Fruit fly (Drosophila melanogaster): ENCODE data around the gene CG14543.

CG14543 gene

dm6 chr3R:26055214-26055632 lies 1.2 kb upstream of the CG14543 start, which contains the start of gene Cmpk (continued):
- TF ChIP-seq CG2678 (tag; optimal IDR thresholded peaks at IDR 0.05), result no peak
- TF ChIP-seq Bteb2 (GFP tag; optimal IDR thresholded peaks at IDR 0.05), result peak; percentile 1
- TF ChIP-seq CG7839 (tag; optimal IDR thresholded peaks at IDR 0.05), result peak; percentile 55
- TF ChIP-seq HHEX (GFP tag; optimal IDR thresholded peaks at IDR 0.05), result peak; percentile 54
- TF ChIP-seq ranshi (GFP tag; IDR thresholded peaks at IDR 0.05), result peak; percentile 46; the same call in 1 of the 2 replicates
- TF ChIP-seq Sry-β (GFP tag; optimal IDR thresholded peaks at IDR 0.05), result peak; percentile 46
- TF ChIP-seq CG10431 (GFP tag; optimal IDR thresholded peaks at IDR 0.05), result peak; percentile 77
- TF ChIP-seq CG13424 (tag; optimal IDR thresholded peaks at IDR 0.05), result peak; percentile 38
- peak; percentile 57 for TF ChIP-seq CG17829 (tag; optimal IDR thresholded peaks at IDR 0.05)
- TF ChIP-seq NC2β (GFP tag; optimal IDR thresholded peaks at IDR 0.05), result peak; percentile 31
- peak; percentile 51 for TF ChIP-seq CG10147 (GFP tag; optimal IDR thresholded peaks at IDR 0.05)
- peak; percentile 79 for TF ChIP-seq CG4707 (GFP tag; optimal IDR thresholded peaks at IDR 0.05)
- peak; percentile 84 for TF ChIP-seq CG3281 (GFP tag; optimal IDR thresholded peaks at IDR 0.05)
- TF ChIP-seq CG10565 (GFP tag; optimal IDR thresholded peaks at IDR 0.05), result no peak
- TF ChIP-seq lola (GFP tag; optimal IDR thresholded peaks at IDR 0.05), result no peak
- no peak for TF ChIP-seq esg (GFP tag; conservative IDR thresholded peaks at IDR 0.05)
- TF ChIP-seq Doc2 (GFP tag; IDR thresholded peaks at IDR 0.05), result no peak
- TF ChIP-seq CG3838 (GFP tag; optimal IDR thresholded peaks at IDR 0.05), result no peak
- TF ChIP-seq BEAF-32 (GFP tag; optimal IDR thresholded peaks at IDR 0.05), result peak; percentile 29
- no peak for TF ChIP-seq jing (GFP tag; optimal IDR thresholded peaks at IDR 0.05)
- peak; percentile 49; the same call in 1 of the 3 replicates for TF ChIP-seq H15 (GFP tag; IDR thresholded peaks at IDR 0.05)
- no peak for TF ChIP-seq yki (optimal IDR thresholded peaks at IDR 0.05)
- no peak for TF ChIP-seq CG14965 (GFP tag; optimal IDR thresholded peaks at IDR 0.05; ENCODE audit: borderline replicate concordance)
- 0 out of 2 replicates have a peak, but pooled peaks have one; percentile 10 for TF ChIP-seq CG10959 (GFP tag; IDR thresholded peaks at IDR 0.05)
- peak; percentile 59; the same call in 1 of the 2 replicates for TF ChIP-seq stc (GFP tag; IDR thresholded peaks at IDR 0.05)
- peak; percentile 26; the same call in 1 of the 2 replicates for TF ChIP-seq CG31224 (GFP tag; IDR thresholded peaks at IDR 0.05)
- no peak for TF ChIP-seq CG1792 (GFP tag; optimal IDR thresholded peaks at IDR 0.05)
- peak; percentile 65 for TF ChIP-seq CG17328 (GFP tag; IDR thresholded peaks at IDR 0.05)
- TF ChIP-seq Ets97D (GFP tag; optimal IDR thresholded peaks at IDR 0.05), result peak; percentile 97
- TF ChIP-seq CG7928 (GFP tag; optimal IDR thresholded peaks at IDR 0.05), result peak; percentile 30
- TF ChIP-seq YL-1 (GFP tag; optimal IDR thresholded peaks at IDR 0.05), result peak; percentile 76
- peak; percentile 60 for TF ChIP-seq Six4 (GFP tag; optimal IDR thresholded peaks at IDR 0.05)
- peak; percentile 39 for TF ChIP-seq CG13624 (GFP tag; optimal IDR thresholded peaks at IDR 0.05)
- no peak for TF ChIP-seq Poxn (GFP tag; IDR thresholded peaks at IDR 0.05)
- TF ChIP-seq NK7.1 (GFP tag; optimal IDR thresholded peaks at IDR 0.05), result peak; percentile 54
- TF ChIP-seq bcd (GFP tag; optimal IDR thresholded peaks at IDR 0.05), result peak; percentile 83
- TF ChIP-seq toy (GFP tag; IDR thresholded peaks at IDR 0.05), result 0 out of 2 replicates have a peak, but pooled peaks have one; percentile 15
- TF ChIP-seq D (optimal IDR thresholded peaks at IDR 0.05), result no peak
- peak; percentile 51 for TF ChIP-seq D (GFP tag; optimal IDR thresholded peaks at IDR 0.05)
- peak; percentile 37 for TF ChIP-seq CG3995 (GFP tag; optimal IDR thresholded peaks at IDR 0.05)
- no peak for TF ChIP-seq Sry-δ (GFP tag; optimal IDR thresholded peaks at IDR 0.05)
- no peak for TF ChIP-seq Sox102F (GFP tag; optimal IDR thresholded peaks at IDR 0.05)
- TF ChIP-seq CG17361 (GFP tag; IDR thresholded peaks at IDR 0.05), result peak; percentile 56; the same call in 1 of the 3 replicates
- peak; percentile 53 for TF ChIP-seq dm (GFP tag; optimal IDR thresholded peaks at IDR 0.05)
- no peak for TF ChIP-seq jigr1 (GFP tag; IDR thresholded peaks at IDR 0.05)
- TF ChIP-seq Hand (GFP tag; optimal IDR thresholded peaks at IDR 0.05), result peak; percentile 26
- peak; percentile 39 for TF ChIP-seq CG7786 (GFP tag; optimal IDR thresholded peaks at IDR 0.05)
- peak; percentile 42; the same call in 1 of the 2 replicates for TF ChIP-seq amos (GFP tag; IDR thresholded peaks at IDR 0.05; ENCODE audit: partially characterized antibody)
- 0 out of 2 replicates have a peak, but pooled peaks have one; percentile 31 for TF ChIP-seq seq (GFP tag; IDR thresholded peaks at IDR 0.05)
- peak; percentile 64 for TF ChIP-seq CG17359 (tag; optimal IDR thresholded peaks at IDR 0.05)
- TF ChIP-seq sima (GFP tag; optimal IDR thresholded peaks at IDR 0.05), result no peak
